Fruit fly (Drosophila melanogaster): ENCODE measurements around the gene Dhc16F.

DNA sequence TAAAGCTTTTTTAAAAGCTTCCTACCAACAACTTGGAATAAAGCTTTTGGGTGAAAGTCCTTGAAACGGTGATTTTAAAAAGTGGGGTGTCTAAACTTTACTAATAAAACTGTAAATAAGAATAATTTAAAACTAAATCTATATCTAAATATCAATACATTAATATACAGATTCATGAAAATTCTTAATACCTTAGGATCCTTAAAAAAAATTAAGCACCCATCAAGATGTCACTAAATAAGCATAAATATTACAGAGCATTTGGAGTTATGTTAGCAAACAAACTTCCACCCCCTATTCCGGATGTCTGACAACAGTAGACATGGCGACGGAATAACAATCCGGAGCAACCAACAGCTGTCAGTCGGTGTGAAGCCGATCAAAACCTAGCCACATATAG is at the start of gene Dhc16F:
- TF ChIP-seq HmgZ (tag; optimal IDR thresholded peaks at IDR 0.05): no peak
- no peak for TF ChIP-seq CG11085 (GFP tag; IDR thresholded peaks at IDR 0.05)
- no peak for TF ChIP-seq CG16813 (GFP tag; IDR thresholded peaks at IDR 0.05; ENCODE audit: partially characterized antibody)
- no peak for TF ChIP-seq grn (GFP tag; optimal IDR thresholded peaks at IDR 0.05)
- TF ChIP-seq prd (optimal IDR thresholded peaks at IDR 0.05): no peak
- no peak for TF ChIP-seq prd (GFP tag; IDR thresholded peaks at IDR 0.05)
- no peak for TF ChIP-seq CG7839 (tag; optimal IDR thresholded peaks at IDR 0.05)
- TF ChIP-seq CG2678 (tag; optimal IDR thresholded peaks at IDR 0.05): no peak
- TF ChIP-seq eyg (GFP tag; optimal IDR thresholded peaks at IDR 0.05): no peak
- no peak for TF ChIP-seq CG7372 (GFP tag; IDR thresholded peaks at IDR 0.05)
- no peak for TF ChIP-seq psq (GFP tag; optimal IDR thresholded peaks at IDR 0.05)
- no peak for TF ChIP-seq Dll (GFP tag; IDR thresholded peaks at IDR 0.05; ENCODE audit: partially characterized antibody)
- TF ChIP-seq CG8290 (GFP tag; optimal IDR thresholded peaks at IDR 0.05): no peak
- TF ChIP-seq CG8290 (tag; optimal IDR thresholded peaks at IDR 0.05): no peak
